Worm (Caenorhabditis elegans): Measurements from ENCODE around the gene smg-4.

The smg-4 gene

ce11 chrV:9738077-9738705 is 39.4 kb downstream of the smg-4 start:
- TF ChIP-seq pros-1 (tag; optimal IDR thresholded peaks at IDR 0.05), result no peak
- no peak for TF ChIP-seq ceh-30 (tag; optimal IDR thresholded peaks at IDR 0.05)
- no peak for TF ChIP-seq hlh-30 (tag; optimal IDR thresholded peaks at IDR 0.05; ENCODE audit: insufficient read depth)
- no peak for TF ChIP-seq sox-4 (tag; optimal IDR thresholded peaks at IDR 0.05)
- no peak for TF ChIP-seq ceh-19 (GFP tag; optimal IDR thresholded peaks at IDR 0.05)
- no peak for TF ChIP-seq elt-4 (tag; optimal IDR thresholded peaks at IDR 0.05)
- no peak for TF ChIP-seq ref-2 (tag; optimal IDR thresholded peaks at IDR 0.05)
- no peak for TF ChIP-seq gmeb-2 (tag; optimal IDR thresholded peaks at IDR 0.05)
- no peak for TF ChIP-seq elt-2 (tag; optimal IDR thresholded peaks at IDR 0.05)
- TF ChIP-seq che-1 (tag; optimal IDR thresholded peaks at IDR 0.05), result no peak
- no peak for TF ChIP-seq pat-9 (tag; optimal IDR thresholded peaks at IDR 0.05)
- TF ChIP-seq fkh-10 (GFP tag; optimal IDR thresholded peaks at IDR 0.05), result no peak
- TF ChIP-seq dve-1 (tag; optimal IDR thresholded peaks at IDR 0.05), result no peak
- TF ChIP-seq nhr-11 (tag; optimal IDR thresholded peaks at IDR 0.05), result no peak

DNA sequence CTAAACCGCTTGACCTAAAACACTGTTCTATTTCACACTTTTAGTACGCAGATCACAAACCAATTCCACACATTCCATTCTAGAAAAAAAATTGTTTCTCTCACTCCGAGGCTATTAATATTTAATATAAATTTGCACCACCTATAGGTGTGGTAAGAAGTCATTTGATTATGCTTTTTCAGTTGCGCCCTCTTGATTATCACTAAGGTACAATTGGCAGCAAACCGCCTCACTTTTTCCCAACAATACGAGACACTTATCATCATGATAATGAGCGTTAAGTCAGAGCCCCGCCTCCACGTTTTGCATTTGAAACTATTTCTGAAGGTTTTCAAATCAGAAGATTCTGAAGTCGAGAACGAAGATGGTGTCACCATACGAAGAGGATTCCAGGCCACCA is 40.3 kb downstream of the smg-4 start, which contains the start of gene aqp-4:
aqp-4 (plus strand) TSS at position 270 of the 400 bp plus-strand sequence.
- TF ChIP-seq zip-5 (tag; optimal IDR thresholded peaks at IDR 0.05) (no peak), ttx-3 (tag; optimal IDR thresholded peaks at IDR 0.05) (no peak), gmeb-2 (tag; optimal IDR thresholded peaks at IDR 0.05) (no peak), ceh-45 (GFP tag; IDR thresholded peaks at IDR 0.05) (no peak), sdc-2 (tag; optimal IDR thresholded peaks at IDR 0.05) (no peak), npax-4 (tag; optimal IDR thresholded peaks at IDR 0.05) (no peak), hlh-8 (tag; optimal IDR thresholded peaks at IDR 0.05) (no peak), ceh-6 (GFP tag; optimal IDR thresholded peaks at IDR 0.05) (no peak), pqm-1 (tag; optimal IDR thresholded peaks at IDR 0.05) (no peak), lim-6 (tag; optimal IDR thresholded peaks at IDR 0.05) (no peak), madf-2 (tag; optimal IDR thresholded peaks at IDR 0.05) (no peak), dmd-4 (tag; optimal IDR thresholded peaks at IDR 0.05; ENCODE audit: borderline replicate concordance) (no peak), sox-4 (tag; optimal IDR thresholded peaks at IDR 0.05) (no peak), syd-9 (tag; optimal IDR thresholded peaks at IDR 0.05) (no peak), unc-3 (GFP tag; conservative IDR thresholded peaks at IDR 0.05) (no peak), unc-3 (tag; optimal IDR thresholded peaks at IDR 0.05) (no peak), pag-3 (tag; optimal IDR thresholded peaks at IDR 0.05; ENCODE audit: borderline replicate concordance) (no peak), sox-2 (GFP tag; IDR thresholded peaks at IDR 0.05) (no peak), ceh-30 (tag; optimal IDR thresholded peaks at IDR 0.05) (no peak), pha-4 (tag; optimal IDR thresholded peaks at IDR 0.05) (no peak), ceh-14 (tag; optimal IDR thresholded peaks at IDR 0.05) (no peak)

DNA sequence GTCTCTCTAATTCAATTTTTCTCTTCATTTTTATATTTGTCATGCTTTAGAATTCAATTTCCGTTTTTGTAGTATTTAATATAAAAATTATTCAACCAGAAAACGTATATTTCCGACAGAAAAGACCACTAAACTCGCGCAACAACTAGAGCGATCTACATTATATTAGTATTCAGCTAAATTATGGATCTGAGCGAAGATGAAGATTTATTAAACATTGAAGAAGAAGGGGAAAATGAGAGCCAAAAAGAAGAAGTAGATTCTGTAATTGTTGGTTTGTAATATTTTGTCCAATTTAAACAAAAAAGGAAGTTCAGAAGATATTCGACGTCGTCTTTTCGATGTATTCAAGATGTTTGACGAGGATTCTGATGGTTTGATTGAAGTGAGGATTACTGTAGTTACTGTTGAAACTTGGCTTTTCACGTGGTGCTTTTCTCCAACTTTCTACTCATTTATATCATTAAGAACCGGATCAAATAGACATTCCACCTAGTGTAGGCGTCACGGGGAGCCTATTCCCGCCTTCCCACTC is 43.6 kb downstream of the smg-4 start, which contains the start of gene cal-7:
cal-7 (plus strand) TSS at position 184 of the 535 bp plus-strand sequence.
- no peak for TF ChIP-seq odd-2 (tag; optimal IDR thresholded peaks at IDR 0.05)
- no peak for TF ChIP-seq ceh-2 (tag; optimal IDR thresholded peaks at IDR 0.05)
- TF ChIP-seq ahr-1 (tag; optimal IDR thresholded peaks at IDR 0.05), result no peak
- TF ChIP-seq C38D4.7 (GFP tag; optimal IDR thresholded peaks at IDR 0.05), result no peak
- no peak for TF ChIP-seq ceh-22 (tag; optimal IDR thresholded peaks at IDR 0.05)
- no peak for TF ChIP-seq fkh-6 (tag; optimal IDR thresholded peaks at IDR 0.05)
- no peak for TF ChIP-seq ceh-30 (tag; optimal IDR thresholded peaks at IDR 0.05)
- TF ChIP-seq C08G9.2 (tag; optimal IDR thresholded peaks at IDR 0.05), result no peak
- no peak for TF ChIP-seq fkh-10 (GFP tag; optimal IDR thresholded peaks at IDR 0.05)
